Fruit fly (Drosophila melanogaster) whole organism, larva: Measurements from ENCODE around the gene CG13029.

ENCODE experiments used
- noc ChIP-seq: fragments of 200-800 bp; sonication (Bioruptor generic); optimal IDR thresholded peaks from 3 replicates; lab custom pipeline; 2019; ENCODE audit warnings: missing biosample characterization, mild to moderate bottlenecking, missing genetic modification characterization, moderate library complexity

Gene CG13029

DNA sequence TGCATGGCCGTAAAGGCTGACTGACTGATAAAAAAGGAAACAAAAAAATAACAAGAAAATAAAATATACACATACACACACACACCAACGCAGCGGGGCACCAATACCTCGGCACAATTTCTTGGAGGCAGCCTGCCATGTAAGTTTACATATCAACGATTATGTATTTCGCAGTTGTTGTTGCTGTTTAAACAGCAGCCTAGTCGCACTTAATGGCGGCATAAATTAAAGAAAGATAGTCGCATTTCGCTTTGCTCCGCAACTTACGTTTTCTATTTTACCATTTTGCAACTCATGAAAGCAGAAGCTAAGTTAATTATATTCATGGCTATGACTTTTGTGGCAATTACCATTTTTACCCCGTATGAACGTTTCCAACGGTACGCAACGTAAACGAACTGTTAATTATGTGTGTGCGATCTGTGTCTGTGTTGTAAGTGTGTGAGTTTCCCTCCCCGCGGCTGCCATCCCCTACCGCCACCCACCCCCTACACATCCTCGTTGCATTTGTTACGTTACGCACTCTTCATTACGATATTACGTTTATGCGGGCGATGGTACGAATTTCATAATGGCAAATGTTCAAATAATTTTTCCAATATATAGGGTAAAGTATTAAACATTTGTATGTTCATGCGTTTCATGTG, 5.9 kb upstream of the CG13029 start:
- TF ChIP-seq noc (tag; lab: Kevin White, UChicago): no peak

DNA sequence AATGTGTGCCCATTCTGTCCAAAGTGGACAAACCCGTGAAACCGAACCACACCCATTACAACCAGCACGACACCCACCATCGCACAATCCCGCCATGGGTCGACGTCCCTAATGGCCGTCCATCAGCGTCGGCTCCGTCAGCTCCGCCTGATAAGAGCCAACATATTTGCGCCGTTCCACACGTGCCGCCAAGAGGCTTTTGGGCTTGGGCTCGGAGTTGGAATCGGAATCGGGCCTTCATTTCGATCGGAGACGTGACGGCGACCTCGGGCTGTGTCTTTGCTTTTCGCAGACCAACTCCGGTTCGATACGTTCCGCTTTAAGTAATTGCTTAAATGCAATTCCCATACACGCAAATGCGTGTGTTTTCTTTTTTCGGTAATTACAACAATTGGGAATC, 5.1 kb upstream of the CG13029 start:
- TF ChIP-seq noc (tag; lab: Kevin White, UChicago): no peak

DNA sequence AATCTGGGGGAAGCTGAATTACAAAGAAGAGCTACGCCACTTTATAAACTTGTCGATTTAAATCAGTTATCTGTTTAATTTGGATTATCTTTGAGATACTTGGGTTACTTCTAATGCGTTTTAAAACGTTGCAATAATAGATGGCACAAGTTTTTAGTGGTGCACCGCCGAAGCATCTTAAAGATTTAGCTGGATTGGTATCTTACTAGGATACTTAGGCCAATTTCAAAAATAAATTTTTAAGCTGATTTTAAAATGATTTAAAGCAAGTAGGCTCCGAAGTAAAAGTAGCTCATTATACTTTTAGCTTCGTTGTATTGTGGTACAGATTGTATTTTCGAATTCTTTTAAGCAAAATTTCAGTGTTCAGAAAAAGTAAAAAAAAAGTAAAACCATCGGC, 1.6 kb upstream of the CG13029 start, which contains the start of gene sinah:
TSS of gene sinah (plus strand) at position 301 of the 400 bp plus-strand sequence.
- no peak for TF ChIP-seq noc (tag; lab: Kevin White, UChicago)

DNA sequence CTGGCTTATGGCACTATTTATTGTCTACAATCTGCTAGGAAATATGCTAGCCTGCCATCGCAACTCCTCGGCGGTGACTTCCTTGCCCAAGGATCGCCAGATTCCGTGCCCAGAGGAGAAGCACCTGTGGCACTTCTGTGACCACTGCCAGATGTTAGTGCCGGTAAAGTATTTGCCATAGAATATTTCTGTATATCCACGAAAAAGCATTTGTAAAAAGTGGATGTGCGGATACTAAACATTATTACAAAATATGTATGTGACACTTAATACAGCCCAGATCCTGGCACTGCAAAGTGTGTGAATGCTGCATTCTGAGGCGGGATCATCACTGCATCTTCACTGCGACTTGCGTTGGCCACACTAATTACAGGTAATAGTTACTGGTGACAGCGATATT, 457 bp downstream of the CG13029 start:
- TF ChIP-seq noc (tag; lab: Kevin White, UChicago): no peak

DNA sequence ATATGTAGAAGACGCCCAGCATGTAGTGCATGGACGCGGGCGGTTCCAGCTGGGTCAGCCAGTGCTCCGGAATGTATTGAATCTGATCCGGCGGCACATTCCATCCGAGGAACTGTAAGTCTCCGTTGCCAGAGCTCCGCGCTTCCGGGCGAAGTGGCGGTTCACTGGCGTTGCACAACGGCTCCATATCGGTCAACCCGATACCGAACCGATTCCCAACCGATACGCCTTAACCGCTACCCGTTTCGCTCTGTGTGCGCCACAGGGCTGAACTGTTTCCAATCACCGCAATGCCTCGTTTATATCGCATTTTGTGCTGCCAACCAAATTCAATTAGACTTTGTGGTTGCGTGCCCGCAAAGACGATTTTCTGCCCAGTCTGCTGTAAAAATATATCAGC, 1.9 kb downstream of the CG13029 start, which contains the start of gene Rh4:
TSS of gene Rh4 (minus strand) at position 234 of the 400 bp plus-strand sequence.
- TF ChIP-seq noc (tag; lab: Kevin White, UChicago): no peak

DNA sequence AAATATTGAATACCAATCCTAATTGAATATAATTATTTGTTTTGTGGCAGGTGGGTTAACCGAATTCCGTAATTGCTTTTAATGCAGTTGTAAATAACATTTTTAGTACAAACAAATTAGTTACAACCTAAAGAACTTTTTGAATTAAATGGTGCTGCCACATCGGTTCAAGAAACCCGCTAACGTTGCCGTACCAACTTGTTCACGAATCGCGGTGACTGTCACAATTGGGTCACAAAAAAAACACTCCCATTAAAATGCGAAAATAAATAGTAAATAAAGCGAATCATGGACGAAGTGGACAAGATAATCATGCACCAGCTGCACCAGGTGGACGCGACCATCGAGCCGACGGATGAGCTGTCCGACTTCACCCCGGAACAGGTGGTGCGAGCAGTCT, 2.5 kb downstream of the CG13029 start, which contains the start of gene CG9951:
TSS of gene CG9951 (plus strand) at position 207 of the 400 bp plus-strand sequence.
- no peak for TF ChIP-seq noc (tag; lab: Kevin White, UChicago)

DNA sequence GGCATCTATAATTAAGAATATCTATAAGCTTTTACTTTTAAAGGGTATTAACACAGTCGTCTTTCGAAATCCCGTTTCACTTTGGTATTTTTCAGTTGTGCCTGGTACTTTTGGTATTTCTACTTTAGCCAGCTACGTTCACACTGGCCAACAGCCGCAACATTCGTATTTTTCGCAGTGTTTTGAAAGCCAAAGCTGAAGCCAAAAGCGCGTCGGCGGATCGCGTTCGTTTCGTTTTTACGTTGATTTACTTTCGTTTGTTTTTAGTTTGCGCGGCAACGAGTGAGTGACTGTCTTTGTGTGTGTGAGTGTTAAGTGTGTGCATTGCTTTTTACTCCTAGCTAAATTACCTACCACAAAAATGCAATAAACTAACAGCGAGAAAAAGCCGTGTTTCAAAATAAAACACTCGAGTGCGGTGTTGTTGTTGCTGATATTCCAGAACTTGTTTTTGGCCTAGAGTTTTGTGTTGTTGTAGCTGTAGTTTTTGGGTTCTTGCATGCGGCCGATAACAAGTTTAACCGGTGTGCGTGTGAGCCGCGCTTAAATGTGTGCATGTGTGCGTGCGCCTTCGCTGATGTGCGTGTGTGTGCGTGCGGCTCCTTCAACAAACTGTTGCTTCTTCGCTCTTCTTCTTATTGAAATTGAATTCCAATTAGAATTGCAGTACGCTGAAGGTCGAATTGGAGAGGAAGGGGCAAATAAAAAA, 4.9 kb downstream of the CG13029 start, which contains the start of gene Lmpt:
TSS of gene Lmpt (plus strand) at position 173 of the 709 bp plus-strand sequence.
- TF ChIP-seq noc (tag; lab: Kevin White, UChicago): no peak

DNA sequence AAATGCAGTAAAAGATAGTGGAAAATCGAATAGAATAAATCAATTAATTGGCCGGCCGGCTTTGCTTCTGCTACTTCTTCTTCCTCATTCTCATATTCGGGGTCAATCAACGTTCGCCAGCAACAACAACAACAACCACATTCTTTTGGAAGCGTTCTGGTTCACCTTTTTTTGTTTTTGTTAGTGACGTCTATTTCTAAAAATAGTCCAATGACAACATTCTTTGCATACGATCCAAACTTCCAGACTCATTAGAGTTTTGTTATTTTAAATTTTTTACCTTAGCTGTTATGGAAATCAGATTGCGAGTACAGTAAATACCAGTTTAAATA, 5.4 kb downstream of the CG13029 start:
- TF ChIP-seq noc (tag; lab: Kevin White, UChicago): no peak

DNA sequence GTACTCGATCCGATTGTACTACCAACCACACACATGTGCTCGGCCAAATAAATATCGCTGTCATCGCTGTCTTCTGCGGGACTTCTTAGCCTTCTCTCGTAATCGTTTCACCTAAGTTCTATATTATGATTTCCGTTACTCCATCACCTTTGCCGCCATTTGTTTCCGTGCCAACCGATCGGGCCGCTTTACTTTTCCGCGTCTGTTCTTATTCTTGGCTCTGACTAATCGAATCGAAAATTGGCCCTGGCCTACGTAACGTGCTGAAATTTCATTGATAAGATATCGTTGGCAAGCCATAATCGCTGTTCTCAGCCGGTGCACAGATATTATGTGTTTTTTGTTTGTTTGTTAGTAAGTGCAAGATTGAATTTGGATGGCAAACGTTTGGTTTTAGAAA, 6.8 kb downstream of the CG13029 start:
- TF ChIP-seq noc (tag; lab: Kevin White, UChicago): no peak

DNA sequence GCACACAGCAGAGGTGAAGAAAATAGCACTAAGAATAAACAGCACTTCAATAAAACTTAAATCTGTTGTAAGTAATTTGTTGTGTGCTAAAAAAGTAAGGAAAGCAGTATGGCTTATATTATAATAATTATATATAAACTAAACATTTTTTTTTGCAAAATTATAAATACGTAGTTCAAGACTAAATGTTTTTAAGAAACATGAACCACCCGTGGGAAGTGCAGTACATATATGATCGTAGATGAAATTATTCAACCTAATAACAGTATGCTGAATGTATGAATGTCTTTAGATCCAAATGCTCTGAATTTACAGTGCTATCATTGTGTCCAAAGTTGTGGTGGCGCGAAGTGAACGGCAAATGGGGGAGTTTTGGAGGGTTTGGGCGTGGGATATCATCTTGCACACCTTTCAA, 10.3 kb downstream of the CG13029 start:
- no peak for TF ChIP-seq noc (tag; lab: Kevin White, UChicago)

DNA sequence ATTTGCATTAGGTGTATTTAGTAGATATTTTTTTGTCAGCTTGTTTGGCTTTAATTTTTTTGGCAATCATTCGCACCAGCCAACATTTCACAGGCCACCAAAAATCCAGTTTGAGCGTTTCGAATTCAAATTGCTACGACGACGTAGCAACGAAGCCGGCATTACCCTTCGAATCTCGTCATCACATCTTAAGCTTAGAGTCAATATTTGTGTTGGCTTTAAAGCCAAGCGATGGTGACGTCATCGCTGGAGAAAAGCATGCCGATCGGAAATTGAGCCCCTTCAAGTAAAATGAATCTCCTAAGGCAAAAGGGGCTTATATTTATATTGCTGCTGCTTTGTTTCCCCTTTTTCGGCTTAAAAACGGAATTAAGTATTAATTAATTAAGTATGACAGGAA, 11.2 kb downstream of the CG13029 start:
- TF ChIP-seq noc (tag; lab: Kevin White, UChicago): no peak

DNA sequence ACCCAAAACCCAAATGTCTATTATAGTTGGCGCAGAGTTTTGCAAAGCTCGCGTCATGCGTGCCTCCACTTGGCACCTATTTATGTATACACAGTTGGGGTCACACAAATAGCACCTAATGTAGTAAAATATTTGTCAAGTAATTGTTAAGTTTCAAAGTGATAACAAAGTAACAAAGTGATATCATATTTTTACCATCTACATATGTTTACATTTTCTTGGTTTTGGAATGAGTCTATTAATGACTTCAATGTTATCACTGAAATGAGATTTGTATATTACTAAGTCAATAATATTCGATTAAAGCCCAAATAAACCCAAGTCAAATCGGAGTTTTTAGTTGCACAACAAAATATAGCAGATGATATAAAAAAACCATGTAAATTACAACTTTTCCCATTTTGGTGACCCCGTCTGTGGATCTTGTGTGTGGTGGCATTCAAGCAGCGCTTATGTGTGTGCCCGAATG, 12.1 kb downstream of the CG13029 start:
- TF ChIP-seq noc (tag; lab: Kevin White, UChicago): peak; percentile 87

DNA sequence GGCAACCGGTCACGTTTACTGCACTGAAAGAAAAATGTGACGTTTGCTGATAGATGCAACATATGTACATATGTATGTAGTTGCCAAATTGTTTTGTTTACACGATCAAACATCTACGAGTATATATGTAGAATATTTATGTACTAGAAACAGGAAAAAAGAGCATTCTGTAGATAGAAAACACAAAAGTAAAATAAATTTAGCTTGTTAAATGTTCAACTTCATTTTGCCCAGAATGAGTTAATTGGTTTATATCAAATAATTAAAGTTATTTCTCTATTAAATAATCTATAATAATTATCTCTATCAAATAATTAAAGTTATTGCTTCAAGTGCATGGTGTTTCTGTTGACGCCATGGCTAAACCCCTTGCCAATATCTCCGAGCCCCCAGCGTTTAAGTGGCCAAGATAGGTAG, 12.7 kb downstream of the CG13029 start:
- no peak for TF ChIP-seq noc (tag; lab: Kevin White, UChicago)

DNA sequence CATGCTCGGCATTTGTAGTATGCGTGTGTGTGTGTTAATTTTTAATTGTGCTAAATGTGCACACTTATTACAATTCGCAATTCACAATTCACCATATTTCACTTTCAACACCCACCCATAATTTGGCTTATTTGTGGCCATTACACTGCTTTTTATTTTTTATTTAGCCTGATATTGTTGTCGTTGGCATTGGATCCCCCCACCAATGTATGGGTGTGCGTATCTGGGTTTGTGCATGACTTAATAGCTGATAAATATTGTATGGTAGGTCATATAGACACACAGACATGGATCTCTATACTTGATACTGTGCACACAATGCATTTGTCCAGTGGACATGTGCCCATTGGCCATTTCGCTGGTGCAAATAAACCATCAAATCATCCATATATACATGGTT, 13.3 kb downstream of the CG13029 start:
- no peak for TF ChIP-seq noc (tag; lab: Kevin White, UChicago)

DNA sequence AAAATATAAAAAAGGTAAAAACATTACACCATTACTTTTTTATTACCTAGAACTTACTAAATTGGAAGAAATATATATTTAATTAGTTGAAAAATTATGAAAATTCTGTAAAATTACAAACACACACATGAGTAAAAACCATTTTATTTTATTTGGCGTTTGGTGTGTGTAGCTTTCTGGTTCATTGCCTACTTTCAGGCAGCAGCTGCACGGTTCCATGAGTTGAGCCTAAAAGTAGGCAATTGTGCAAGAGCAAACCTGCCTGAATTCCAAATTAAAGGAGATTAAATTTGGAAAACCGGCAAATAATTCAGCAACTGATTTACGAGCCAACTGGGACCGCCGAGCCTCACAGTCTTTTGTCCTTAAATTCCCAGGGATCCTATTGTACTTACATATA, 15.1 kb downstream of the CG13029 start:
- no peak for TF ChIP-seq noc (tag; lab: Kevin White, UChicago)

DNA sequence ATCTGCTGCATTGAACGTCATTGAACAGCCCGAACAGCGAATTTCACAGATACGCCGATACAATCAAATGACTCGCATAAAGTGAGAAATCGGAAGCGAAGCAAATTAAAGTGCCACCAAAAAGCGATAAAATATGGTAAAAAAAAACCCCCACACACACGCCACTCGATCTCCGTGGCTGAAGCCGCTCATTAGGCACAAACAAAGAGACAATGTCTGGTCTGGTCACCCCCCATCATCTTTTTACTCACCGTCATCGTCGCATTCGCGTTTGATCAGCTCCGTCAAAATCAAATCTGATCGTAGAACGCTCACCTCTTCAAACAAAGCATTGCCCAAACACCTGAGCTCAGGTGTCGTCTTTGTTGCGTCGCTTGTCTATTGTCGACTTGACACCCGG, 15.5 kb downstream of the CG13029 start:
- TF ChIP-seq noc (tag; lab: Kevin White, UChicago): no peak
